Fruit fly (Drosophila melanogaster) whole organism, embryonic: Measurements from ENCODE around the gene CG1572.

Experiments used
- Antp ChIP-seq: fragments of 200-800 bp; sonication (Bioruptor generic); optimal IDR thresholded peaks from 3 replicates; lab custom pipeline; 2016; ENCODE audit warnings: missing biosample characterization, missing genetic modification characterization
- BEAF-32 ChIP-seq: fragments of 200-800 bp; sonication (Bioruptor generic); optimal IDR thresholded peaks from 3 replicates; lab custom pipeline; 2017; ENCODE audit warnings: missing biosample characterization, missing genetic modification characterization, mild to moderate bottlenecking, moderate library complexity, missing genetic modification reagents
- Bdp1 ChIP-seq: fragments of 200-800 bp; sonication (Bioruptor generic); optimal IDR thresholded peaks from 3 replicates; lab custom pipeline; 2016; ENCODE audit warnings: missing biosample characterization, missing genetic modification characterization
- CG11723 ChIP-seq: fragments of 200-800 bp; sonication (Bioruptor generic); optimal IDR thresholded peaks from 2 replicates; lab custom pipeline; 2017; ENCODE audit warnings: missing biosample characterization, mild to moderate bottlenecking, missing genetic modification characterization
- CG12236 ChIP-seq: fragments of 200-800 bp; sonication (Bioruptor generic); optimal IDR thresholded peaks from 2 replicates; lab custom pipeline; 2016; ENCODE audit warnings: missing biosample characterization, missing genetic modification characterization
- CG14050 ChIP-seq: fragments of 200-800 bp; sonication (Bioruptor generic); IDR thresholded peaks from 3 replicates; pipeline ENCODE4 v1.3.6; 2022; ENCODE audit warnings: missing biosample characterization, missing genetic modification characterization
- CG14860 ChIP-seq: fragments of 200-800 bp; sonication (Bioruptor generic); IDR thresholded peaks from 3 replicates; pipeline ENCODE4 v1.3.6; 2022; ENCODE audit warnings: missing biosample characterization, missing genetic modification characterization; ENCODE audit not compliant: partially characterized antibody
- CG18262 ChIP-seq: fragments of 200-800 bp; optimal IDR thresholded peaks from 3 replicates; lab custom pipeline; 2019; ENCODE audit warnings: missing biosample characterization, mild to moderate bottlenecking, missing genetic modification characterization, moderate library complexity
- CG2199 ChIP-seq: fragments of 200-800 bp; sonication (Bioruptor generic); IDR thresholded peaks from 3 replicates; pipeline ENCODE4 v1.3.6; 2022; ENCODE audit warnings: missing biosample characterization, missing genetic modification characterization
- CG30403 ChIP-seq: fragments of 200-800 bp; sonication (Bioruptor generic); optimal IDR thresholded peaks from 3 replicates; lab custom pipeline; 2016; ENCODE audit warnings: missing biosample characterization, missing genetic modification characterization
- CG4707 ChIP-seq: fragments of 200-800 bp; sonication (Bioruptor generic); optimal IDR thresholded peaks from 2 replicates; lab custom pipeline; 2018; ENCODE audit warnings: missing biosample characterization, mild to moderate bottlenecking, missing genetic modification characterization, moderate library complexity
- CG4730 ChIP-seq: fragments of 200-800 bp; sonication (Bioruptor generic); IDR thresholded peaks from 2 replicates; pipeline ENCODE4 v1.3.6; 2022; ENCODE audit warnings: missing biosample characterization, missing genetic modification characterization
- CG9609 ChIP-seq: fragments of 200-800 bp; sonication (Bioruptor generic); optimal IDR thresholded peaks from 3 replicates; lab custom pipeline; 2016; ENCODE audit warnings: missing biosample characterization, missing genetic modification characterization
- Chrac-16 ChIP-seq: fragments of 200-800 bp; sonication (Bioruptor generic); optimal IDR thresholded peaks from 3 replicates; lab custom pipeline; 2016; ENCODE audit warnings: missing biosample characterization, missing genetic modification characterization
- D19B ChIP-seq: fragments of 200-800 bp; sonication (Bioruptor generic); optimal IDR thresholded peaks from 2 replicates; lab custom pipeline; 2017; ENCODE audit warnings: missing biosample characterization, mild to moderate bottlenecking, missing genetic modification characterization
- Dip2 ChIP-seq: fragments of 200-800 bp; sonication (Bioruptor generic); IDR thresholded peaks from 2 replicates; pipeline ENCODE4 v1.3.6; 2022; ENCODE audit warnings: missing biosample characterization, missing genetic modification characterization
- Dp ChIP-seq: fragments of 200-800 bp; sonication (Bioruptor generic); optimal IDR thresholded peaks from 2 replicates; lab custom pipeline; 2018; ENCODE audit warnings: missing biosample characterization, mild to moderate bottlenecking, missing genetic modification characterization, moderate library complexity
- Eip74EF ChIP-seq, 2 experiments: fragments of 200-800 bp in 1 of 2; fragments of >200 bp in 1 of 2; sonication (Bioruptor generic) in 1 of 2; optimal IDR thresholded peaks; 2 replicates each; lab custom pipeline; 2017 to 2019; ENCODE audit warnings: missing biosample characterization in 2 of 2, missing genetic modification characterization in 2 of 2, mild to moderate bottlenecking in 1 of 2, moderate library complexity in 1 of 2
- Ets65A ChIP-seq: fragments of 200-800 bp; sonication (Bioruptor generic); peaks from one replicate; lab custom pipeline; 2016; ENCODE audit warnings: missing biosample characterization, missing genetic modification characterization
- Fer1 ChIP-seq: fragments of 200-800 bp; sonication (Bioruptor generic); optimal IDR thresholded peaks from 2 replicates; lab custom pipeline; 2017; ENCODE audit warnings: missing biosample characterization, mild to moderate bottlenecking, missing genetic modification characterization
- Hr78 ChIP-seq, 2 experiments: fragments of 200-800 bp in 1 of 2; fragments of >200 bp in 1 of 2; sonication (Bioruptor generic) in 1 of 2; optimal IDR thresholded peaks; 2 replicates each; lab custom pipeline; 2017 to 2019; ENCODE audit warnings: missing biosample characterization in 2 of 2, missing genetic modification characterization in 2 of 2, mild to moderate bottlenecking in 1 of 2, moderate library complexity in 1 of 2
- Kr ChIP-seq: fragments of 200-800 bp; sonication (Bioruptor generic); optimal IDR thresholded peaks from 2 replicates; lab custom pipeline; 2017; ENCODE audit warnings: missing biosample characterization, mild to moderate bottlenecking, missing genetic modification characterization
- MESR4 ChIP-seq: fragments of 200-800 bp; sonication (Bioruptor generic); optimal IDR thresholded peaks from 2 replicates; lab custom pipeline; 2018; ENCODE audit warnings: missing biosample characterization, mild to moderate bottlenecking, missing genetic modification characterization, moderate library complexity
- Opbp ChIP-seq: fragments of 200-800 bp; sonication (Bioruptor generic); IDR thresholded peaks from 3 replicates; pipeline ENCODE4 v1.3.6; 2022; ENCODE audit warnings: missing biosample characterization, missing genetic modification characterization; ENCODE audit not compliant: partially characterized antibody
- ab ChIP-seq: fragments of 200-800 bp; sonication (Bioruptor generic); optimal IDR thresholded peaks from 2 replicates; lab custom pipeline; 2016; ENCODE audit warnings: missing biosample characterization, missing genetic modification characterization
- ac ChIP-seq: fragments of 200-800 bp; sonication (Bioruptor generic); optimal IDR thresholded peaks from 3 replicates; lab custom pipeline; 2017; ENCODE audit warnings: missing biosample characterization, mild to moderate bottlenecking, missing genetic modification characterization
- aop ChIP-seq: fragments of 200-800 bp; sonication (Bioruptor generic); IDR thresholded peaks from 2 replicates; pipeline ENCODE4 v1.3.6; 2022; ENCODE audit warnings: missing biosample characterization, missing genetic modification characterization
- bcd ChIP-seq: fragments of 200-800 bp; sonication (Bioruptor generic); optimal IDR thresholded peaks from 2 replicates; lab custom pipeline; 2017; ENCODE audit warnings: missing biosample characterization, mild to moderate bottlenecking, missing genetic modification characterization
- btn ChIP-seq: fragments of 200-800 bp; sonication (Bioruptor generic); optimal IDR thresholded peaks from 2 replicates; lab custom pipeline; 2016; ENCODE audit warnings: missing biosample characterization, missing genetic modification characterization
- chn ChIP-seq: fragments of 200-800 bp; sonication (Bioruptor generic); optimal IDR thresholded peaks from 2 replicates; lab custom pipeline; 2016; ENCODE audit warnings: missing biosample characterization, missing genetic modification characterization
- exex ChIP-seq: fragments of 200-800 bp; sonication (Bioruptor generic); optimal IDR thresholded peaks from 4 replicates; lab custom pipeline; 2018; ENCODE audit warnings: missing biosample characterization, mild to moderate bottlenecking, missing genetic modification characterization, moderate library complexity
- fd96Cb ChIP-seq: fragments of 200-800 bp; sonication (Bioruptor generic); optimal IDR thresholded peaks from 2 replicates; lab custom pipeline; 2018; ENCODE audit warnings: missing biosample characterization, mild to moderate bottlenecking, missing genetic modification characterization, moderate library complexity
- ftz-f1 ChIP-seq: fragments of 200-800 bp; sonication (Bioruptor generic); optimal IDR thresholded peaks from 2 replicates; lab custom pipeline; 2016; ENCODE audit warnings: missing biosample characterization, missing genetic modification characterization
- gce ChIP-seq: fragments of 200-800 bp; sonication (Bioruptor generic); IDR thresholded peaks from 3 replicates; pipeline ENCODE4 v1.3.6; 2022; ENCODE audit warnings: missing biosample characterization, missing genetic modification characterization
- grau ChIP-seq: fragments of 200-800 bp; optimal IDR thresholded peaks from 3 replicates; lab custom pipeline; 2019; ENCODE audit warnings: missing biosample characterization, mild to moderate bottlenecking, missing genetic modification characterization, moderate library complexity
- jumu ChIP-seq: fragments of 200-800 bp; sonication (Bioruptor generic); optimal IDR thresholded peaks from 3 replicates; lab custom pipeline; 2016; ENCODE audit warnings: missing biosample characterization, missing genetic modification characterization
- kah ChIP-seq: fragments of 200-800 bp; sonication (Bioruptor generic); optimal IDR thresholded peaks from 2 replicates; lab custom pipeline; 2018; ENCODE audit warnings: missing biosample characterization, mild to moderate bottlenecking, missing genetic modification characterization
- nerfin-1 ChIP-seq: fragments of 200-800 bp; sonication (Bioruptor generic); optimal IDR thresholded peaks from 3 replicates; lab custom pipeline; 2019; ENCODE audit warnings: missing biosample characterization, mild to moderate bottlenecking, missing genetic modification characterization, moderate library complexity
- nmo ChIP-seq: fragments of 200-800 bp; sonication (Bioruptor generic); optimal IDR thresholded peaks from 2 replicates; lab custom pipeline; 2018; ENCODE audit warnings: missing biosample characterization, mild to moderate bottlenecking, missing genetic modification characterization, moderate library complexity
- pfk ChIP-seq: fragments of 200-800 bp; sonication (Bioruptor generic); optimal IDR thresholded peaks from 2 replicates; lab custom pipeline; 2018; ENCODE audit warnings: missing biosample characterization, mild to moderate bottlenecking, missing genetic modification characterization, moderate library complexity
- prd ChIP-seq, 3 experiments: fragments of >200 bp in 2 of 3; fragments of 200-800 bp in 1 of 3; sonication (Bioruptor generic) in 1 of 3; optimal IDR thresholded peaks in 2 of 3; IDR thresholded peaks in 1 of 3; 2 replicates in 2 of 3; 3 replicates in 1 of 3; pipeline versions ENCODE4 v1.3.6 to Lab custom; 2017 to 2022; ENCODE audit warnings: missing biosample characterization in 1 of 3, missing genetic modification characterization in 1 of 3
- pros ChIP-seq: fragments of 200-800 bp; sonication (Bioruptor generic); optimal IDR thresholded peaks from 3 replicates; lab custom pipeline; 2019; ENCODE audit warnings: missing biosample characterization, mild to moderate bottlenecking, missing genetic modification characterization, moderate library complexity
- pzg ChIP-seq: fragments of 200-800 bp; sonication (Bioruptor generic); optimal IDR thresholded peaks from 3 replicates; lab custom pipeline; 2018; ENCODE audit warnings: missing biosample characterization, mild to moderate bottlenecking, missing genetic modification characterization, moderate library complexity
- run ChIP-seq: fragments of 200-800 bp; sonication (Bioruptor generic); optimal IDR thresholded peaks from 3 replicates; lab custom pipeline; 2018; ENCODE audit warnings: missing biosample characterization, mild to moderate bottlenecking, missing genetic modification characterization
- so ChIP-seq: fragments of 200-800 bp; sonication (Bioruptor generic); IDR thresholded peaks from 3 replicates; pipeline ENCODE4 v1.3.6; 2022; ENCODE audit warnings: missing biosample characterization, missing genetic modification characterization
- ssp ChIP-seq: fragments of 200-800 bp; sonication (Bioruptor generic); IDR thresholded peaks from 2 replicates; pipeline ENCODE4 v1.3.6; 2022; ENCODE audit warnings: missing biosample characterization, missing genetic modification characterization
- stwl ChIP-seq: fragments of 200-800 bp; sonication (Bioruptor generic); optimal IDR thresholded peaks from 3 replicates; lab custom pipeline; 2018; ENCODE audit warnings: missing biosample characterization, mild to moderate bottlenecking, missing genetic modification characterization, moderate library complexity
- tin ChIP-seq: fragments of 200-800 bp; sonication (Bioruptor generic); optimal IDR thresholded peaks from 3 replicates; lab custom pipeline; 2016; ENCODE audit warnings: missing biosample characterization, missing genetic modification characterization
- vnd ChIP-seq: fragments of 200-800 bp; sonication (Bioruptor generic); IDR thresholded peaks from 3 replicates; pipeline ENCODE4 v1.3.6; 2022; ENCODE audit warnings: missing biosample characterization, missing genetic modification characterization; ENCODE audit not compliant: partially characterized antibody
- zen ChIP-seq: fragments of 200-800 bp; sonication (Bioruptor generic); optimal IDR thresholded peaks from 3 replicates; lab custom pipeline; 2018; ENCODE audit warnings: missing biosample characterization, mild to moderate bottlenecking, missing genetic modification characterization, moderate library complexity

CG1572 gene

DNA sequence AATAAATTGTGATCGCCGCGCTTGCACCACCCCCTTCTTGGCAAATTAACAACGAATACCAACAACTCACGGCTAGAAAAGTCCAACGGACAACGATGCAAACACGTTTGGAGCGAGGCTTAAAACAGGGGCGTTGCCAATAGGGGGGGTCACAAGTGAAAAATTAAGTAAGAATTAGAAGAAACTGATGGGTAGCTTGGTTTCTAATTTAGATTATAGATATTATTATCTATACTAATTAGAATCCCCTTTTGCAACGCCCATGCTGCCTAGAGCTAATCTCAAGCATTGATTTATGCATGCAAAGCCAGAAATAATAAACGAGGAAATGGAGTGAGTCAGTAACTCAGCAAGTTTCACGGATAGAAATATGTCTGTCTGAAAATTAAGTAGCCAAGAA, 40.0 kb downstream of the CG1572 start (continued):
- TF ChIP-seq run (tag; lab: Kevin White, UChicago): no peak
- TF ChIP-seq Bdp1 (GFP tag; lab: Kevin White, UChicago): no peak
- TF ChIP-seq grau: peak; percentile 80
- TF ChIP-seq chn: peak; percentile 38
- TF ChIP-seq CG30403 (GFP tag; lab: Kevin White, UChicago): peak; percentile 77
- TF ChIP-seq Kr (GFP tag; lab: Kevin White, UChicago): no peak
- no peak for TF ChIP-seq CG9609
- peak; percentile 68 for TF ChIP-seq fd96Cb (tag; lab: Kevin White, UChicago)
- TF ChIP-seq Opbp (GFP tag; lab: Robert Waterston, UW): no peak
- TF ChIP-seq kah (GFP tag; lab: Kevin White, UChicago): peak; percentile 19
- no peak for TF ChIP-seq btn (GFP tag; lab: Kevin White, UChicago)
- no peak for TF ChIP-seq stwl (tag; lab: Kevin White, UChicago)
- TF ChIP-seq pfk (GFP tag; lab: Kevin White, UChicago): no peak
- TF ChIP-seq MESR4 (GFP tag; lab: Kevin White, UChicago): no peak
- TF ChIP-seq CG14050 (GFP tag; lab: Robert Waterston, UW): peak; percentile 72
- peak; percentile 73; the same call in 1 of the 3 replicates for TF ChIP-seq gce (GFP tag; lab: Robert Waterston, UW)
- no peak for TF ChIP-seq CG14860 (GFP tag; lab: Robert Waterston, UW)
- peak; percentile 19 for TF ChIP-seq nerfin-1 (tag; lab: Kevin White, UChicago)
- TF ChIP-seq prd (optimal IDR thresholded peaks at IDR 0.05; lab: Kevin White, UChicago): no peak
- peak; percentile 86 for TF ChIP-seq prd (GFP tag; IDR thresholded peaks at IDR 0.05; lab: Robert Waterston, UW)
- no peak for TF ChIP-seq BEAF-32
- no peak for TF ChIP-seq Dip2 (GFP tag; lab: Robert Waterston, UW)
- peak; percentile 6 for TF ChIP-seq CG4707 (GFP tag; lab: Kevin White, UChicago)
- peak; percentile 77 for TF ChIP-seq CG2199 (GFP tag; lab: Robert Waterston, UW)
- no peak for TF ChIP-seq jumu (GFP tag; lab: Kevin White, UChicago)
- no peak for TF ChIP-seq Dp (GFP tag; lab: Kevin White, UChicago)
- peak; percentile 0 for TF ChIP-seq zen (tag; lab: Kevin White, UChicago)
- TF ChIP-seq ftz-f1 (GFP tag; lab: Kevin White, UChicago): no peak
- TF ChIP-seq Antp: no peak
- no peak for TF ChIP-seq ac
- TF ChIP-seq pros: no peak
- peak in 1 of 2 experiments; percentile 53 for TF ChIP-seq Eip74EF (GFP tag; optimal IDR thresholded peaks at IDR 0.05; lab: Kevin White, UChicago)
- TF ChIP-seq Fer1 (GFP tag; lab: Kevin White, UChicago): peak; percentile 79
- TF ChIP-seq CG11723: peak; percentile 17
- peak; percentile 69; the same call in 1 of the 2 replicates for TF ChIP-seq aop
- peak; percentile 9 for TF ChIP-seq exex
- peak; percentile 66 for TF ChIP-seq CG18262 (tag; lab: Kevin White, UChicago)
- peak; percentile 87 for TF ChIP-seq so (GFP tag; lab: Robert Waterston, UW)
- TF ChIP-seq nmo: peak; percentile 68
- TF ChIP-seq ab: peak; percentile 1
- TF ChIP-seq CG4730 (GFP tag; lab: Robert Waterston, UW): peak; percentile 71
- TF ChIP-seq CG12236 (GFP tag; lab: Kevin White, UChicago): no peak
- TF ChIP-seq Ets65A (GFP tag; lab: Kevin White, UChicago): peak; percentile 34
- peak; percentile 52; the same call in 1 of the 2 replicates for TF ChIP-seq ssp (GFP tag; lab: Robert Waterston, UW)
- peak; percentile 65 for TF ChIP-seq tin
- TF ChIP-seq vnd (GFP tag; lab: Robert Waterston, UW): no peak
- TF ChIP-seq bcd (GFP tag; lab: Kevin White, UChicago): peak; percentile 78
- TF ChIP-seq pzg (GFP tag; lab: Kevin White, UChicago): no peak
- no peak for TF ChIP-seq Hr78 (GFP tag; optimal IDR thresholded peaks at IDR 0.05; lab: Kevin White, UChicago)
- peak; percentile 49 for TF ChIP-seq D19B (GFP tag; lab: Kevin White, UChicago)
- peak; percentile 34 for TF ChIP-seq Chrac-16 (GFP tag; lab: Kevin White, UChicago)
